Fruit fly (Drosophila melanogaster) whole organism, embryonic: ENCODE results near the gene orion.
A peak's percentile ranks its signal among the peaks of the same experiment; 100 is the strongest.

Experiments used
- Atf6 ChIP-seq: fragments of 200-800 bp; sonication (Bioruptor generic); IDR thresholded peaks from 2 replicates; pipeline ENCODE4 v1.3.6; 2022; ENCODE audit warnings: missing biosample characterization, missing genetic modification characterization
- CG1233 ChIP-seq: fragments of 200-800 bp; sonication (Bioruptor generic); optimal IDR thresholded peaks from 4 replicates; lab custom pipeline; 2018; ENCODE audit warnings: missing biosample characterization, mild to moderate bottlenecking, missing genetic modification characterization
- CG14710 ChIP-seq: fragments of 200-800 bp; sonication (Bioruptor generic); optimal IDR thresholded peaks from 3 replicates; lab custom pipeline; 2019; ENCODE audit warnings: missing biosample characterization, mild to moderate bottlenecking, missing genetic modification characterization, moderate library complexity
- CG14965 ChIP-seq: fragments of 200-800 bp; sonication (Bioruptor generic); optimal IDR thresholded peaks from 2 replicates; lab custom pipeline; 2016; ENCODE audit warnings: missing biosample characterization, missing genetic modification characterization, borderline replicate concordance
- CG17361 ChIP-seq: fragments of 200-800 bp; sonication (Bioruptor generic); IDR thresholded peaks from 3 replicates; pipeline ENCODE4 v1.3.6; 2022; ENCODE audit warnings: missing biosample characterization, missing genetic modification characterization
- CG17912 ChIP-seq: fragments of 200-800 bp; sonication (Bioruptor generic); optimal IDR thresholded peaks from 2 replicates; lab custom pipeline; 2018; ENCODE audit warnings: missing biosample characterization, mild to moderate bottlenecking, missing genetic modification characterization
- CG1832 ChIP-seq: fragments of 200-800 bp; sonication (Bioruptor generic); optimal IDR thresholded peaks from 2 replicates; lab custom pipeline; 2017; ENCODE audit warnings: missing biosample characterization, mild to moderate bottlenecking, missing genetic modification characterization, inconsistent platforms
- CG18764 ChIP-seq: fragments of 200-800 bp; sonication (Bioruptor generic); optimal IDR thresholded peaks from 3 replicates; lab custom pipeline; 2016; ENCODE audit warnings: missing biosample characterization, missing genetic modification characterization
- CG34224 ChIP-seq: fragments of 200-800 bp; sonication (Bioruptor generic); IDR thresholded peaks from 3 replicates; pipeline ENCODE4 v1.3.6; 2022; ENCODE audit warnings: missing biosample characterization, missing genetic modification characterization; ENCODE audit not compliant: partially characterized antibody
- CG4360 ChIP-seq: fragments of 200-800 bp; sonication (Bioruptor generic); IDR thresholded peaks from 2 replicates; pipeline ENCODE4 v1.3.6; 2022; ENCODE audit warnings: missing biosample characterization, missing genetic modification characterization
- CG5245 ChIP-seq: fragments of 200-800 bp; sonication (Bioruptor generic); optimal IDR thresholded peaks from 3 replicates; lab custom pipeline; 2016; ENCODE audit warnings: missing biosample characterization, missing genetic modification characterization
- CG6791 ChIP-seq: fragments of 200-800 bp; sonication (Bioruptor generic); IDR thresholded peaks from 3 replicates; pipeline ENCODE4 v1.3.6; 2022; ENCODE audit warnings: missing biosample characterization, missing genetic modification characterization; ENCODE audit not compliant: partially characterized antibody
- CG6854 ChIP-seq: fragments of 200-800 bp; sonication (Bioruptor generic); optimal IDR thresholded peaks from 3 replicates; lab custom pipeline; 2017; ENCODE audit warnings: missing biosample characterization, mild to moderate bottlenecking, missing genetic modification characterization
- CG8281 ChIP-seq: fragments of 200-800 bp; sonication (Bioruptor generic); optimal IDR thresholded peaks from 2 replicates; lab custom pipeline; 2018; ENCODE audit warnings: missing biosample characterization, mild to moderate bottlenecking, missing genetic modification characterization, moderate library complexity
- CG8765 ChIP-seq: fragments of 200-800 bp; sonication (Bioruptor generic); IDR thresholded peaks from 2 replicates; pipeline ENCODE4 v1.3.6; 2022; ENCODE audit warnings: missing biosample characterization, missing genetic modification characterization
- CG9215 ChIP-seq: fragments of 200-800 bp; sonication (Bioruptor generic); IDR thresholded peaks from 2 replicates; pipeline ENCODE4 v1.3.6; 2022; ENCODE audit warnings: missing biosample characterization, missing genetic modification characterization
- D ChIP-seq, 2 experiments: fragments of 200-800 bp in 1 of 2; fragments of >200 bp in 1 of 2; sonication (Bioruptor generic) in 1 of 2; optimal IDR thresholded peaks; 2 replicates in 1 of 2; 3 replicates in 1 of 2; lab custom pipeline; 2017; ENCODE audit warnings: mild to moderate bottlenecking in 1 of 2, missing biosample characterization in 1 of 2, missing genetic modification characterization in 1 of 2, missing genetic modification reagents in 1 of 2
- D19B ChIP-seq: fragments of 200-800 bp; sonication (Bioruptor generic); optimal IDR thresholded peaks from 2 replicates; lab custom pipeline; 2017; ENCODE audit warnings: missing biosample characterization, mild to moderate bottlenecking, missing genetic modification characterization
- Dp ChIP-seq: fragments of 200-800 bp; sonication (Bioruptor generic); optimal IDR thresholded peaks from 2 replicates; lab custom pipeline; 2018; ENCODE audit warnings: missing biosample characterization, mild to moderate bottlenecking, missing genetic modification characterization, moderate library complexity
- HLH4C ChIP-seq: fragments of 200-800 bp; sonication (Bioruptor generic); IDR thresholded peaks from 3 replicates; pipeline ENCODE4 v1.3.6; 2022; ENCODE audit warnings: missing biosample characterization, missing genetic modification characterization; ENCODE audit not compliant: partially characterized antibody
- Kr ChIP-seq: fragments of 200-800 bp; sonication (Bioruptor generic); optimal IDR thresholded peaks from 2 replicates; lab custom pipeline; 2017; ENCODE audit warnings: missing biosample characterization, mild to moderate bottlenecking, missing genetic modification characterization
- Lim3 ChIP-seq: fragments of 200-800 bp; sonication (Bioruptor generic); IDR thresholded peaks from 2 replicates; pipeline ENCODE4 v1.3.6; 2022; ENCODE audit warnings: missing biosample characterization, missing genetic modification characterization
- MBD-R2 ChIP-seq: fragments of 200-800 bp; sonication (Bioruptor generic); IDR thresholded peaks from 2 replicates; pipeline ENCODE4 v1.3.6; 2022; ENCODE audit warnings: missing biosample characterization, missing genetic modification characterization
- Med ChIP-seq: fragments of 200-800 bp; sonication (Bioruptor generic); peaks from one replicate; lab custom pipeline; 2016; ENCODE audit warnings: missing biosample characterization, missing genetic modification characterization, mild to moderate bottlenecking, inconsistent platforms, moderate library complexity
- Poxn ChIP-seq: fragments of 200-800 bp; sonication (Bioruptor generic); IDR thresholded peaks from 2 replicates; pipeline ENCODE4 v1.3.6; 2022; ENCODE audit warnings: missing biosample characterization, missing genetic modification characterization
- Ptx1 ChIP-seq: fragments of 200-800 bp; sonication (Bioruptor generic); IDR thresholded peaks from 2 replicates; pipeline ENCODE4 v1.3.6; 2022; ENCODE audit warnings: missing biosample characterization, missing genetic modification characterization
- Sox100B ChIP-seq: fragments of 200-800 bp; sonication (Bioruptor generic); optimal IDR thresholded peaks from 3 replicates; lab custom pipeline; 2018; ENCODE audit warnings: missing biosample characterization, mild to moderate bottlenecking, missing genetic modification characterization
- Stat92E ChIP-seq, 3 experiments: fragments of >200 bp in 2 of 3; fragments of 200-800 bp in 1 of 3; sonication (Bioruptor generic) in 1 of 3; optimal IDR thresholded peaks; 2 replicates each; lab custom pipeline; 2017 to 2019; ENCODE audit warnings: missing biosample characterization in 3 of 3, missing genetic modification characterization in 3 of 3, mild to moderate bottlenecking in 1 of 3, moderate library complexity in 1 of 3
- ase ChIP-seq: fragments of 200-800 bp; sonication (Bioruptor generic); IDR thresholded peaks from 3 replicates; pipeline ENCODE4 v1.3.6; 2022; ENCODE audit warnings: missing biosample characterization, missing genetic modification characterization
- cad ChIP-seq: fragments of >200 bp; optimal IDR thresholded peaks from 2 replicates; lab custom pipeline; 2017; ENCODE audit warnings: missing biosample characterization, missing genetic modification characterization
- emc ChIP-seq: fragments of 200-800 bp; sonication (Bioruptor generic); optimal IDR thresholded peaks from 2 replicates; lab custom pipeline; 2016; ENCODE audit warnings: missing biosample characterization, missing genetic modification characterization
- en ChIP-seq: fragments of 200-800 bp; sonication (Bioruptor generic); optimal IDR thresholded peaks from 2 replicates; lab custom pipeline; 2016; ENCODE audit warnings: missing biosample characterization, missing genetic modification characterization
- eve ChIP-seq, 2 experiments: fragments of >200 bp; optimal IDR thresholded peaks; 2 replicates each; lab custom pipeline; 2017; ENCODE audit warnings: missing biosample characterization in 2 of 2, missing genetic modification characterization in 2 of 2
- fd64A ChIP-seq: fragments of 200-800 bp; sonication (Bioruptor generic); optimal IDR thresholded peaks from 3 replicates; lab custom pipeline; 2018; ENCODE audit warnings: missing biosample characterization, mild to moderate bottlenecking, missing genetic modification characterization
- grn ChIP-seq: fragments of 200-800 bp; sonication (Bioruptor generic); optimal IDR thresholded peaks from 3 replicates; lab custom pipeline; 2017; ENCODE audit warnings: missing biosample characterization, missing genetic modification characterization
- gt ChIP-seq: fragments of 200-800 bp; sonication (Bioruptor generic); IDR thresholded peaks from 2 replicates; pipeline ENCODE4 v1.3.6; 2022; ENCODE audit warnings: missing biosample characterization, missing genetic modification characterization
- hbn ChIP-seq: fragments of 200-800 bp; sonication (Bioruptor generic); IDR thresholded peaks from 2 replicates; pipeline ENCODE4 v1.3.6; 2022; ENCODE audit warnings: missing biosample characterization, missing genetic modification characterization; ENCODE audit not compliant: partially characterized antibody
- jigr1 ChIP-seq: fragments of 200-800 bp; sonication (Bioruptor generic); IDR thresholded peaks from 3 replicates; pipeline ENCODE4 v1.3.6; 2022; ENCODE audit warnings: missing biosample characterization, missing genetic modification characterization
- kni ChIP-seq: fragments of 200-800 bp; sonication (Bioruptor generic); optimal IDR thresholded peaks from 3 replicates; lab custom pipeline; 2017; ENCODE audit warnings: mild to moderate bottlenecking, missing biosample characterization, missing genetic modification reagents, missing genetic modification characterization
- pfk ChIP-seq: fragments of 200-800 bp; sonication (Bioruptor generic); optimal IDR thresholded peaks from 2 replicates; lab custom pipeline; 2018; ENCODE audit warnings: missing biosample characterization, mild to moderate bottlenecking, missing genetic modification characterization, moderate library complexity
- pros ChIP-seq: fragments of 200-800 bp; sonication (Bioruptor generic); optimal IDR thresholded peaks from 3 replicates; lab custom pipeline; 2019; ENCODE audit warnings: missing biosample characterization, mild to moderate bottlenecking, missing genetic modification characterization, moderate library complexity
- salm ChIP-seq: fragments of 200-800 bp; sonication (Bioruptor generic); optimal IDR thresholded peaks from 2 replicates; lab custom pipeline; 2018; ENCODE audit warnings: missing biosample characterization, mild to moderate bottlenecking, missing genetic modification characterization
- sim ChIP-seq: fragments of 200-800 bp; sonication (Bioruptor generic); IDR thresholded peaks from 2 replicates; pipeline ENCODE4 v1.3.6; 2022; ENCODE audit warnings: missing biosample characterization, missing genetic modification characterization
- stc ChIP-seq: fragments of 200-800 bp; sonication (Bioruptor generic); IDR thresholded peaks from 2 replicates; pipeline ENCODE4 v1.3.6; 2022; ENCODE audit warnings: missing biosample characterization, missing genetic modification characterization
- tgo ChIP-seq: fragments of 200-800 bp; sonication (Bioruptor generic); IDR thresholded peaks from 3 replicates; pipeline ENCODE4 v1.3.6; 2022; ENCODE audit warnings: missing biosample characterization, missing genetic modification characterization
- tx ChIP-seq: fragments of 200-800 bp; sonication (Bioruptor generic); optimal IDR thresholded peaks from 2 replicates; lab custom pipeline; 2016; ENCODE audit warnings: missing biosample characterization, missing genetic modification characterization
- unc-4 ChIP-seq: fragments of 200-800 bp; sonication (Bioruptor generic); IDR thresholded peaks from 2 replicates; pipeline ENCODE4 v1.3.6; 2022; ENCODE audit warnings: missing biosample characterization, missing genetic modification characterization; ENCODE audit not compliant: partially characterized antibody
- vnd ChIP-seq: fragments of 200-800 bp; sonication (Bioruptor generic); IDR thresholded peaks from 3 replicates; pipeline ENCODE4 v1.3.6; 2022; ENCODE audit warnings: missing biosample characterization, missing genetic modification characterization; ENCODE audit not compliant: partially characterized antibody

orion gene

DNA sequence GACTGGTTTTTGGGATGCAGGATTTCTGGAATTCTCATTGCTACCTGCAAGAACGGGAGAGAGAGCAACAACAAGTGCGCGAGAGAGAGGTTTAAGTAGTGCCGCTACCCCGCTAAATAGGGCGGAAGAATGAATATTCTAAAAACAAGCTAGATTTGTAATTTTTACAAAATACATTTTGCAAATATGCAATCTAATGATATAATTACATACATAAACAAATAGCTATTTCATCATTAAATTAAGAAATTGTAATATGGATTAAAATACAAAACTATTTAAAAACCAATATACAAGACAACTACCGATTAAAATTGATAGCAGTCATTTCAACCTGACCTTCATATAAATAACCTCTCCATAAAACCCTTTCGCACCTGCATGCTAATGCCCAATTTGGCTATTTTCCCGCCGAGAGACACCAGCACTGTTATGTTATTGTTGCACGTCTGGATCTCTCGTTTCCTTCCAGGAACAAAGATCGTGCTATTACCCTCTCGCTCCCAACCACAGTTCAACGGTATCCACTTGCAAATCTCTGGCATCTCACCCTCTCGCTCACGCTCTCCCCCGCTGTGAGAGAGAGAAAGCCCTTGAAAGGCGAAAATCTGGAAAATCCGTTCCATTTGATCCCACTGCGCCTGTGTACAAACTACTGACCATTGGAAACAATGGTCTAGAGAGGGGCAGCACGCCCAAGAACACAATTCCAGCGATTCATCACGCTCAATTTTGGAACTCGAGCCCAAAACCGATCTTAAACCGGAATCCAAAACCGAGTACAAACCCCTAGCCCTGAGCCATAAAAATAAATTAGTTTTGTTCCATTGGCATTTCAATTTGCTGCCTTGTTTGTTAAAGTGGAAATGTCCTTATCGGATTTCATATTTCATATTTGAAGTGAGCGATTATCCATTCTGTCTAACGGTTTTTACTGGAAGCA is 54.8 kb downstream of the orion start, which contains the start of gene Nek2 (continued):
- TF ChIP-seq CG17912 (GFP tag; lab: Kevin White, UChicago) (no peak), CG18764 (GFP tag; lab: Kevin White, UChicago) (no peak), CG34224 (GFP tag; lab: Robert Waterston, UW) (no peak), CG9215 (GFP tag; lab: Robert Waterston, UW) (no peak), CG8281 (tag; lab: Kevin White, UChicago) (no peak), eve (GFP tag; optimal IDR thresholded peaks at IDR 0.05; lab: Kevin White, UChicago) (no peak), tgo (GFP tag; lab: Robert Waterston, UW) (no peak), ase (GFP tag; lab: Robert Waterston, UW) (no peak), MBD-R2 (no peak), CG6854 (GFP tag; lab: Kevin White, UChicago) (no peak), CG1832 (GFP tag; lab: Kevin White, UChicago) (peak; percentile 67), CG5245 (GFP tag; lab: Kevin White, UChicago) (no peak), CG14965 (GFP tag; lab: Kevin White, UChicago) (no peak), emc (no peak), Lim3 (GFP tag; lab: Robert Waterston, UW) (no peak), grn (no peak), CG17361 (no peak), Ptx1 (no peak), pfk (GFP tag; lab: Kevin White, UChicago) (peak; percentile 43), tx (GFP tag; lab: Kevin White, UChicago) (no peak), en (GFP tag; lab: Kevin White, UChicago) (no peak), D (optimal IDR thresholded peaks at IDR 0.05; lab: Kevin White, UChicago) (peak; percentile 66), D (GFP tag; optimal IDR thresholded peaks at IDR 0.05; lab: Kevin White, UChicago) (no peak), CG6791 (no peak), kni (GFP tag; lab: Kevin White, UChicago) (peak; percentile 25), Dp (GFP tag; lab: Kevin White, UChicago) (no peak), Sox100B (GFP tag; lab: Kevin White, UChicago) (no peak), Atf6 (GFP tag; lab: Robert Waterston, UW) (no peak), unc-4 (GFP tag; lab: Robert Waterston, UW) (no peak), sim (GFP tag; lab: Robert Waterston, UW) (no peak), hbn (no peak), HLH4C (GFP tag; lab: Robert Waterston, UW) (no peak), CG4360 (GFP tag; lab: Robert Waterston, UW) (0 out of 2 replicates have a peak, but pooled peaks have one; percentile 20), CG1233 (no peak), CG14710 (tag; lab: Kevin White, UChicago) (peak; percentile 18), Poxn (GFP tag; lab: Robert Waterston, UW) (no peak), Med (GFP tag; lab: Kevin White, UChicago) (no peak), gt (GFP tag; lab: Robert Waterston, UW) (no peak), jigr1 (GFP tag; lab: Robert Waterston, UW) (no peak), CG8765 (GFP tag; lab: Robert Waterston, UW) (no peak), Stat92E (GFP tag; optimal IDR thresholded peaks at IDR 0.05; lab: Kevin White, UChicago) (peak in 1 of 3 experiments; percentile 2), salm (tag; lab: Kevin White, UChicago) (no peak), D19B (no peak), Kr (GFP tag; lab: Kevin White, UChicago) (peak; percentile 97), vnd (no peak), cad (peak; percentile 55), fd64A (no peak), pros (no peak), stc (GFP tag; lab: Robert Waterston, UW) (no peak)
